Fruit fly (Drosophila melanogaster) S2 (cell line): ENCODE results near the gene CG13299.

Source experiments
- CG8478 ChIP-seq: fragments of >200 bp; optimal IDR thresholded peaks from 2 replicates; lab custom pipeline; 2018
- CTCF ChIP-seq, 2 experiments: fragments of >200 bp; optimal IDR thresholded peaks; 2 replicates each; lab custom pipeline; 2018

CG13299 gene

dm6 chr3L:6232261-6232660 lies at the start of gene CG13299:
TSS of gene CG13299 (minus strand) at chr3L:6232361.
- TF ChIP-seq CTCF (optimal IDR thresholded peaks at IDR 0.05; lab: Kevin White, UChicago) (no peak), CG8478 (lab: Kevin White, UChicago) (no peak)

dm6 chr3L:6275487-6275886 lies 43.3 kb upstream of the CG13299 start, which contains the start of gene CG43168:
TSS of gene CG43168 (plus strand) at chr3L:6275787.
- TF ChIP-seq CG8478 (lab: Kevin White, UChicago) (no peak), CTCF (optimal IDR thresholded peaks at IDR 0.05; lab: Kevin White, UChicago) (no peak)

dm6 chr3L:6274929-6275328 lies 42.8 kb upstream of the CG13299 start:
- TF ChIP-seq CG8478 (lab: Kevin White, UChicago) (no peak), CTCF (optimal IDR thresholded peaks at IDR 0.05; lab: Kevin White, UChicago) (no peak)

- TF ChIP-seq CTCF (optimal IDR thresholded peaks at IDR 0.05; lab: Kevin White, UChicago): no peak
- TF ChIP-seq CG8478 (lab: Kevin White, UChicago): no peak
These were observed 38.1 kb upstream of the CG13299 start for dm6 chr3L:6270283-6270682.

- TF ChIP-seq CTCF (optimal IDR thresholded peaks at IDR 0.05; lab: Kevin White, UChicago) (no peak), CG8478 (lab: Kevin White, UChicago) (no peak)
These were observed 36.8 kb upstream of the CG13299 start for dm6 chr3L:6269003-6269402.

- TF ChIP-seq CG8478 (lab: Kevin White, UChicago): no peak
- TF ChIP-seq CTCF (optimal IDR thresholded peaks at IDR 0.05; lab: Kevin White, UChicago): no peak
These were observed 35.9 kb upstream of the CG13299 start for dm6 chr3L:6268076-6268475.

dm6 chr3L:6267509-6267908 lies 35.3 kb upstream of the CG13299 start:
- TF ChIP-seq CTCF (optimal IDR thresholded peaks at IDR 0.05; lab: Kevin White, UChicago): no peak
- TF ChIP-seq CG8478 (lab: Kevin White, UChicago): no peak

- no peak for TF ChIP-seq CG8478 (lab: Kevin White, UChicago)
- TF ChIP-seq CTCF (optimal IDR thresholded peaks at IDR 0.05; lab: Kevin White, UChicago): no peak
These were observed 34.2 kb upstream of the CG13299 start for dm6 chr3L:6266321-6266720.

dm6 chr3L:6263896-6264841 lies 32.0 kb upstream of the CG13299 start:
- peak; percentile 80 to 95 for TF ChIP-seq CTCF (optimal IDR thresholded peaks at IDR 0.05; lab: Kevin White, UChicago)
- TF ChIP-seq CG8478 (lab: Kevin White, UChicago): no peak

- TF ChIP-seq CTCF (optimal IDR thresholded peaks at IDR 0.05; lab: Kevin White, UChicago) (no peak), CG8478 (lab: Kevin White, UChicago) (no peak)
These were observed 31.3 kb upstream of the CG13299 start for dm6 chr3L:6263470-6263869.

- TF ChIP-seq CTCF (optimal IDR thresholded peaks at IDR 0.05; lab: Kevin White, UChicago): no peak
- no peak for TF ChIP-seq CG8478 (lab: Kevin White, UChicago)
These were observed 30.7 kb upstream of the CG13299 start, which contains the start of gene Ldh for dm6 chr3L:6262644-6263404. TSS of gene Ldh (minus strand) at chr3L:6262694.

dm6 chr3L:6262076-6262504 lies 29.9 kb upstream of the CG13299 start:
- TF ChIP-seq CG8478 (lab: Kevin White, UChicago): no peak
- TF ChIP-seq CTCF (optimal IDR thresholded peaks at IDR 0.05; lab: Kevin White, UChicago): no peak

- TF ChIP-seq CTCF (optimal IDR thresholded peaks at IDR 0.05; lab: Kevin White, UChicago) (no peak), CG8478 (lab: Kevin White, UChicago) (no peak)
These were observed 29.1 kb upstream of the CG13299 start for dm6 chr3L:6261230-6261629.

dm6 chr3L:6258660-6259059 lies 26.5 kb upstream of the CG13299 start, which contains the start of gene CG10163:
TSS of gene CG10163 (minus strand) at chr3L:6258760.
- TF ChIP-seq CG8478 (lab: Kevin White, UChicago) (no peak), CTCF (optimal IDR thresholded peaks at IDR 0.05; lab: Kevin White, UChicago) (no peak)
